Fruit fly (Drosophila melanogaster) whole organism: ENCODE results near the gene CG32706.
"Not testable (repeated sequence)": the region's sequence is repeated elsewhere in the genome, so short reads cannot be mapped to it uniquely, and the experiment has no call there.

Source experiments
- CG8478 ChIP-seq: fragments of >200 bp; optimal IDR thresholded peaks from 2 replicates; lab custom pipeline; 2018; ENCODE audit warnings: inconsistent platforms
- EcR ChIP-seq, 2 experiments: fragments of >200 bp; optimal IDR thresholded peaks; 2 replicates each; lab custom pipeline; 2017; ENCODE audit warnings: missing biosample characterization in 2 of 2, missing genetic modification characterization in 2 of 2, missing genetic modification reagents in 2 of 2
- psq ChIP-seq: fragments of >200 bp; optimal IDR thresholded peaks from 2 replicates; lab custom pipeline; 2017
- usp ChIP-seq: fragments of >200 bp; optimal IDR thresholded peaks from 2 replicates; lab custom pipeline; 2017; ENCODE audit warnings: missing biosample characterization, missing genetic modification characterization, mixed read lengths

dm6 chrX:9086702-9087179 lies at the start of gene CG32706:
- not testable (repeated sequence) for TF ChIP-seq EcR (GFP tag; optimal IDR thresholded peaks at IDR 0.05; lab: Kevin White, UChicago); psq (lab: Kevin White, UChicago); CG8478; usp (GFP tag; lab: Kevin White, UChicago)
